Worm (Caenorhabditis elegans) whole organism, L4/young adult: ENCODE data around the gene C07A9.10.

Source experiments
- W03F9.2 ChIP-seq: fragments of 150-350 bp; optimal IDR thresholded peaks from 2 replicates; lab custom pipeline; 2014; ENCODE audit warnings: missing biosample characterization, missing genetic modification characterization
- dao-5 ChIP-seq: sonication (generic microtip); optimal IDR thresholded peaks from 2 replicates; lab custom pipeline; 2016; ENCODE audit warnings: missing genotype, missing genetic modification characterization, moderate library complexity, missing compliant biosample characterization
- him-1 ChIP-seq: sonication (generic microtip); optimal IDR thresholded peaks from 2 replicates; lab custom pipeline; 2016; ENCODE audit warnings: missing genotype, missing genetic modification reagents, missing genetic modification characterization, missing compliant biosample characterization

- TF ChIP-seq him-1 (tag; lab: Kevin White, UChicago): no peak
- no peak for TF ChIP-seq dao-5
- TF ChIP-seq W03F9.2 (tag; lab: Kevin White, UChicago): no peak
Measured at ce11 chrIII:9669546-9669945, 16.3 kb downstream of the C07A9.10 start.
